Worm (Caenorhabditis elegans) whole organism, L2 larva: Measurements from ENCODE around the gene tat-3.

Experiments
- C34F6.9 ChIP-seq: fragments of 150-350 bp; optimal IDR thresholded peaks from 2 replicates; lab custom pipeline; 2014; ENCODE audit warnings: missing biosample characterization, missing genetic modification characterization
- F13H6.1 ChIP-seq: sonication (generic microtip); optimal IDR thresholded peaks from 2 replicates; lab custom pipeline; 2016; ENCODE audit warnings: missing genetic modification characterization, missing compliant biosample characterization
- R02D3.7 ChIP-seq: fragments of 150-350 bp; optimal IDR thresholded peaks from 2 replicates; lab custom pipeline; 2014; ENCODE audit warnings: missing biosample characterization, missing genetic modification characterization
- Y55F3AM.14 ChIP-seq: fragments of 200-800 bp; sonication (Bioruptor generic); optimal IDR thresholded peaks from 2 replicates; lab custom pipeline; 2018; ENCODE audit warnings: mild to moderate bottlenecking, missing genetic modification characterization, missing compliant biosample characterization
- aly-2 ChIP-seq: fragments of 150-350 bp; optimal IDR thresholded peaks from 2 replicates; lab custom pipeline; 2014; ENCODE audit warnings: missing biosample characterization, missing genetic modification characterization
- ama-1 ChIP-seq: fragments of 150-350 bp; optimal IDR thresholded peaks from 2 replicates; lab custom pipeline; 2018; ENCODE audit warnings: inconsistent platforms
- blmp-1 ChIP-seq: sonication (generic microtip); optimal IDR thresholded peaks from 2 replicates; lab custom pipeline; 2017; ENCODE audit warnings: missing genetic modification characterization, mild to moderate bottlenecking, missing compliant biosample characterization, antibody characterized with exemption, moderate library complexity; ENCODE audit not compliant: insufficient read depth
- crh-2 ChIP-seq: sonication (generic microtip); optimal IDR thresholded peaks from 2 replicates; lab custom pipeline; 2017; ENCODE audit warnings: missing biosample characterization, missing genetic modification characterization
- egl-27 ChIP-seq: sonication (generic microtip); optimal IDR thresholded peaks from 3 replicates; lab custom pipeline; 2017; ENCODE audit warnings: missing biosample characterization, missing genetic modification reagents, missing genetic modification characterization
- elt-3 ChIP-seq: sonication (generic microtip); optimal IDR thresholded peaks from 2 replicates; lab custom pipeline; 2017; ENCODE audit warnings: missing biosample characterization, missing genetic modification characterization
- fos-1 ChIP-seq: fragments of 150-350 bp; optimal IDR thresholded peaks from 2 replicates; lab custom pipeline; 2014; ENCODE audit warnings: missing biosample characterization, missing genetic modification characterization
- gmeb-1 ChIP-seq: fragments of 150-350 bp; optimal IDR thresholded peaks from 2 replicates; lab custom pipeline; 2014; ENCODE audit warnings: missing biosample characterization, missing genetic modification characterization
- lin-11 ChIP-seq: fragments of 150-350 bp; sonication (generic microtip); optimal IDR thresholded peaks from 2 replicates; lab custom pipeline; 2014; ENCODE audit warnings: missing biosample characterization, missing genetic modification characterization, inconsistent platforms, mixed read lengths
- lin-13 ChIP-seq: fragments of 150-350 bp; optimal IDR thresholded peaks from 2 replicates; lab custom pipeline; 2014; ENCODE audit warnings: missing biosample characterization, missing genetic modification reagents, missing genetic modification characterization
- lin-39 ChIP-seq: fragments of 150-350 bp; optimal IDR thresholded peaks from 2 replicates; lab custom pipeline; 2014; ENCODE audit warnings: missing biosample characterization, missing genetic modification reagents, missing genetic modification characterization
- lsy-2 ChIP-seq, 2 experiments: fragments of 150-350 bp in 1 of 2; sonication (generic microtip) in 1 of 2; optimal IDR thresholded peaks; 2 replicates each; lab custom pipeline; 2014 to 2017; ENCODE audit warnings: missing biosample characterization in 2 of 2, missing genetic modification characterization in 2 of 2
- mab-5 ChIP-seq: fragments of 150-350 bp; optimal IDR thresholded peaks from 2 replicates; lab custom pipeline; 2014; ENCODE audit warnings: missing biosample characterization, missing genetic modification characterization
- mbf-1 ChIP-seq: sonication (generic microtip); optimal IDR thresholded peaks from 2 replicates; lab custom pipeline; 2017; ENCODE audit warnings: missing biosample characterization, missing genetic modification characterization
- mdl-1 ChIP-seq, 2 experiments: fragments of 150-350 bp in 1 of 2; sonication (generic microtip) in 1 of 2; optimal IDR thresholded peaks; 2 replicates each; lab custom pipeline; 2017; ENCODE audit warnings: missing biosample characterization in 2 of 2, missing genetic modification characterization in 2 of 2
- nhr-10 ChIP-seq: sonication (generic microtip); optimal IDR thresholded peaks from 2 replicates; lab custom pipeline; 2017; ENCODE audit warnings: missing biosample characterization, missing genetic modification characterization
- nhr-12 ChIP-seq: fragments of 150-350 bp; optimal IDR thresholded peaks from 2 replicates; lab custom pipeline; 2014; ENCODE audit warnings: missing biosample characterization, missing genetic modification characterization
- nhr-129 ChIP-seq: fragments of 150-350 bp; optimal IDR thresholded peaks from 2 replicates; lab custom pipeline; 2014; ENCODE audit warnings: missing biosample characterization, missing genetic modification characterization
- nhr-21 ChIP-seq: fragments of 150-350 bp; optimal IDR thresholded peaks from 2 replicates; lab custom pipeline; 2014; ENCODE audit warnings: missing biosample characterization, missing genetic modification characterization
- nhr-23 ChIP-seq: fragments of 150-350 bp; optimal IDR thresholded peaks from 2 replicates; lab custom pipeline; 2014; ENCODE audit warnings: missing biosample characterization, missing genetic modification reagents, missing genetic modification characterization
- nhr-25 ChIP-seq: fragments of 150-350 bp; sonication (generic microtip); optimal IDR thresholded peaks from 3 replicates; lab custom pipeline; 2014; ENCODE audit warnings: missing biosample characterization, missing genetic modification characterization
- sem-4 ChIP-seq: fragments of 150-350 bp; optimal IDR thresholded peaks from 2 replicates; lab custom pipeline; 2014; ENCODE audit warnings: missing biosample characterization, missing genetic modification reagents, missing genetic modification characterization
- skn-1 ChIP-seq: sonication (generic microtip); optimal IDR thresholded peaks from 2 replicates; lab custom pipeline; 2017; ENCODE audit warnings: missing biosample characterization, missing genetic modification characterization
- sma-3 ChIP-seq: sonication (generic microtip); optimal IDR thresholded peaks from 2 replicates; lab custom pipeline; 2016; ENCODE audit warnings: missing genetic modification reagents, missing genetic modification characterization, missing compliant biosample characterization
- sma-9 ChIP-seq, 2 experiments: fragments of 150-350 bp in 1 of 2; sonication (generic microtip) in 1 of 2; optimal IDR thresholded peaks; 2 replicates each; lab custom pipeline; 2014 to 2016; ENCODE audit warnings: missing genetic modification characterization in 2 of 2, mild to moderate bottlenecking in 1 of 2, missing biosample characterization in 1 of 2, missing compliant biosample characterization in 1 of 2, missing genetic modification reagents in 1 of 2, moderate library complexity in 1 of 2
- snpc-4 ChIP-seq: fragments of 150-350 bp; optimal IDR thresholded peaks from 2 replicates; lab custom pipeline; 2014; ENCODE audit warnings: missing biosample characterization, missing genetic modification characterization
- unc-39 ChIP-seq: fragments of 150-350 bp; optimal IDR thresholded peaks from 2 replicates; lab custom pipeline; 2014; ENCODE audit warnings: missing biosample characterization, missing genetic modification characterization
- unc-55 ChIP-seq: fragments of 150-350 bp; sonication (generic microtip); optimal IDR thresholded peaks from 3 replicates; lab custom pipeline; 2014; ENCODE audit warnings: missing biosample characterization, missing genetic modification reagents, missing genetic modification characterization
- unc-62 ChIP-seq: fragments of 150-350 bp; optimal IDR thresholded peaks from 2 replicates; lab custom pipeline; 2014; ENCODE audit warnings: missing biosample characterization, missing genetic modification reagents, missing genetic modification characterization
- zag-1 ChIP-seq: fragments of 150-350 bp; optimal IDR thresholded peaks from 2 replicates; lab custom pipeline; 2014; ENCODE audit warnings: missing biosample characterization, missing genetic modification characterization
- ztf-1 ChIP-seq: fragments of 200-800 bp; sonication (Bioruptor generic); conservative IDR thresholded peaks from 2 replicates; pipeline ENCODE4 v1.3.6; 2022; ENCODE audit warnings: missing genetic modification characterization, missing compliant biosample characterization
- ztf-11 ChIP-seq: sonication (generic microtip); optimal IDR thresholded peaks from 2 replicates; lab custom pipeline; 2017; ENCODE audit warnings: missing biosample characterization, missing genetic modification characterization
- ztf-4 ChIP-seq: fragments of 150-350 bp; optimal IDR thresholded peaks from 2 replicates; lab custom pipeline; 2014; ENCODE audit warnings: missing biosample characterization, missing genetic modification characterization

Gene tat-3

DNA sequence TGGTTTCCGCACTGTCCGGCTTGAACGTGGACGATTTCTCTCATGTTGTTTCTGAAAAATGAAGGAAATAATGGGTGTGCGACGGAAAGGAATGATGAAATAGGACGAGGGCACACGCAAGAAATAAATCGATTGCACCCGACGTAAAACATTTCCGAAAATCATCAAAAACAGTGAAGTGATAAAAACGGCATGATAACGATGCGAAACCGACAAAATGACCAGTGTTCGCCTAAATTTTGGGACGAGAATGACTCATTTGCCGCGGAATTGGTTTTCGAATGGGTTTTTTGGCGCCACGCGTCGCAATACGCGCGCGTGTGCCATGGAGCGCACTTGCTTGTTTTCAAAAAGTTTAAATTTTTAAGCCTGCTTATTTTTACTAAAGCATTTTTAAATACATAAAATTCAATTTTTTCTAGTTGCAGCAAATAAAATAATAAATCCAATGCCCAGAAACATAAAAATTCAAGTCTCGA is 11.9 kb upstream of the tat-3 start, which contains the start of the genes tbb-1 and rib-2:
Gene tbb-1 (minus strand): TSS at position 51 of the 479 bp plus-strand sequence.
Gene rib-2 (plus strand): TSS at position 429 of the 479 bp plus-strand sequence.
- TF ChIP-seq nhr-25 (tag; lab: Kevin White, UChicago) (peak; percentile 66), ztf-4 (tag; lab: Kevin White, UChicago) (no peak), lin-13 (GFP tag; lab: Kevin White, UChicago) (peak; percentile 80), lin-39 (tag; lab: Kevin White, UChicago) (no peak), nhr-12 (tag; lab: Kevin White, UChicago) (no peak), sma-9 (GFP tag; optimal IDR thresholded peaks at IDR 0.05; lab: Kevin White, UChicago) (peak; percentile 65), sma-9 (tag; optimal IDR thresholded peaks at IDR 0.05; lab: Kevin White, UChicago) (no peak), F13H6.1 (peak; percentile 79), zag-1 (peak; percentile 34), skn-1 (tag; lab: Kevin White, UChicago) (peak; percentile 54), ztf-1 (GFP tag; lab: Robert Waterston, UW) (no peak), R02D3.7 (tag; lab: Kevin White, UChicago) (no peak), sem-4 (peak; percentile 54), elt-3 (tag; lab: Kevin White, UChicago) (no peak), nhr-23 (tag; lab: Kevin White, UChicago) (no peak), unc-55 (GFP tag; lab: Kevin White, UChicago) (peak; percentile 83), snpc-4 (tag; lab: Kevin White, UChicago) (peak; percentile 20), egl-27 (tag; lab: Kevin White, UChicago) (peak; percentile 17), unc-39 (tag; lab: Kevin White, UChicago) (no peak), blmp-1 (tag; lab: Kevin White, UChicago) (peak; percentile 45), aly-2 (tag; lab: Kevin White, UChicago) (no peak), mbf-1 (tag; lab: Kevin White, UChicago) (no peak), nhr-21 (tag; lab: Kevin White, UChicago) (peak; percentile 48), mab-5 (tag; lab: Kevin White, UChicago) (no peak), unc-62 (no peak), crh-2 (tag; lab: Kevin White, UChicago) (peak; percentile 97), lsy-2 (tag; optimal IDR thresholded peaks at IDR 0.05; lab: Kevin White, UChicago) (peak in 1 of 2 experiments; percentile 82), lin-11 (tag; lab: Kevin White, UChicago) (peak; percentile 43), mdl-1 (tag; optimal IDR thresholded peaks at IDR 0.05; lab: Kevin White, UChicago) (peak in 1 of 2 experiments; percentile 72), ztf-11 (tag; lab: Kevin White, UChicago) (no peak), sma-3 (GFP tag; lab: Kevin White, UChicago) (peak; percentile 90), nhr-10 (tag; lab: Kevin White, UChicago) (no peak), fos-1 (tag; lab: Kevin White, UChicago) (peak; percentile 100), nhr-129 (peak; percentile 59), gmeb-1 (tag; lab: Kevin White, UChicago) (peak; percentile 82), Y55F3AM.14 (GFP tag; lab: Kevin White, UChicago) (no peak), ama-1 (peak; percentile 76), C34F6.9 (peak; percentile 90)

DNA sequence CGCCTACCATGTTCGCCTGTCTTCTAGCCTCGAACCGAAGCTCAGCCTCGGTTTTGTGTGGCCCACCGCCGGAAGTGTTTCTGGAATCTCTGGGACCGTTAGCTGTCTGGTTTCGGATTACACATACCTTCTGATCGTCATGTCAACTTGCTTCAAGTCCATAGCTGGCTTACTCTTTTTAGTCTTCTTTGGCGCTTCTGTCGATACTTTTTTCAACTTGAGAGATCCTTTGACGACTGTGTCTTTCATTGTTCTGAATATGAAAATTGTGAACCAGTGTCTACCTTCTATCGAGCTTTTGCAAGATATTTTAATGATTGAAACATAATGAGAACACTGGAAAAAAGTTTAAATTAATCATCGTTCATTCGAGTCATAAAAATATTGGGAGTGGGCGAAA is 10.0 kb upstream of the tat-3 start, which contains the start of gene K01G5.8:
Gene K01G5.8 (minus strand): TSS at position 255 of the 400 bp plus-strand sequence.
- no peak for TF ChIP-seq sma-3 (GFP tag; lab: Kevin White, UChicago)
- TF ChIP-seq ztf-11 (tag; lab: Kevin White, UChicago), result no peak
- no peak for TF ChIP-seq blmp-1 (tag; lab: Kevin White, UChicago)
- no peak for TF ChIP-seq snpc-4 (tag; lab: Kevin White, UChicago)
- TF ChIP-seq unc-55 (GFP tag; lab: Kevin White, UChicago), result no peak

ce11 chrIII:10739902-10740301 is 9.4 kb upstream of the tat-3 start:
- TF ChIP-seq elt-3 (tag; lab: Kevin White, UChicago) (no peak), nhr-25 (tag; lab: Kevin White, UChicago) (peak; percentile 6), mdl-1 (tag; optimal IDR thresholded peaks at IDR 0.05; lab: Kevin White, UChicago) (peak in 1 of 2 experiments; percentile 0), F13H6.1 (peak; percentile 50), Y55F3AM.14 (GFP tag; lab: Kevin White, UChicago) (peak; percentile 8), ama-1 (peak; percentile 54), ztf-4 (tag; lab: Kevin White, UChicago) (no peak), egl-27 (tag; lab: Kevin White, UChicago) (peak; percentile 3), crh-2 (tag; lab: Kevin White, UChicago) (peak; percentile 86), fos-1 (tag; lab: Kevin White, UChicago) (peak; percentile 25), lsy-2 (tag; optimal IDR thresholded peaks at IDR 0.05; lab: Kevin White, UChicago) (peak; percentile 37 to 64), nhr-23 (tag; lab: Kevin White, UChicago) (no peak), C34F6.9 (peak; percentile 82), nhr-129 (peak; percentile 38), ztf-1 (GFP tag; lab: Robert Waterston, UW) (no peak), sma-9 (GFP tag; optimal IDR thresholded peaks at IDR 0.05; lab: Kevin White, UChicago) (peak; percentile 20), sma-9 (tag; optimal IDR thresholded peaks at IDR 0.05; lab: Kevin White, UChicago) (no peak), unc-55 (GFP tag; lab: Kevin White, UChicago) (peak; percentile 64), lin-13 (GFP tag; lab: Kevin White, UChicago) (peak; percentile 9)
